Worm (Caenorhabditis elegans) whole organism, L4/young adult: ENCODE data around the gene lin-39.

Experiments
- W03F9.2 ChIP-seq: fragments of 150-350 bp; optimal IDR thresholded peaks from 2 replicates; lab custom pipeline; 2014; ENCODE audit warnings: missing biosample characterization, missing genetic modification characterization
- him-1 ChIP-seq: sonication (generic microtip); optimal IDR thresholded peaks from 2 replicates; lab custom pipeline; 2016; ENCODE audit warnings: missing genotype, missing genetic modification reagents, missing genetic modification characterization, missing compliant biosample characterization

- peak; percentile 21 for TF ChIP-seq W03F9.2 (tag; lab: Kevin White, UChicago)
- peak; percentile 25 for TF ChIP-seq him-1 (tag; lab: Kevin White, UChicago)
Observed at ce11 chrIII:7584131-7584646, 47.8 kb upstream of the lin-39 start, which contains the start of gene cup-5.
